Fruit fly (Drosophila melanogaster) whole organism, wandering third instar larva: ENCODE measurements around the gene FER.

Experiments
- Abd-B ChIP-seq: fragments of >200 bp; optimal IDR thresholded peaks from 2 replicates; lab custom pipeline; 2017; ENCODE audit warnings: missing biosample characterization, missing genetic modification characterization
- CG32264 ChIP-seq: fragments of 200-800 bp; sonication (Bioruptor generic); optimal IDR thresholded peaks from 2 replicates; lab custom pipeline; 2016; ENCODE audit warnings: missing biosample characterization, missing genetic modification characterization
- CG9705 ChIP-seq: fragments of 200-800 bp; sonication (Bioruptor generic); optimal IDR thresholded peaks from 2 replicates; lab custom pipeline; 2018; ENCODE audit warnings: missing biosample characterization, mild to moderate bottlenecking, missing genetic modification characterization
- CrebA ChIP-seq: fragments of 200-800 bp; sonication (Bioruptor generic); optimal IDR thresholded peaks from 2 replicates; lab custom pipeline; 2016; ENCODE audit warnings: missing biosample characterization, mild to moderate bottlenecking, missing genetic modification characterization, borderline replicate concordance
- Dfd ChIP-seq: fragments of >200 bp; optimal IDR thresholded peaks from 2 replicates; lab custom pipeline; 2017; ENCODE audit warnings: missing biosample characterization, missing genetic modification characterization
- Dif ChIP-seq: fragments of 200-275, 200-300 bp; sonication (Bioruptor generic); optimal IDR thresholded peaks from 2 replicates; lab custom pipeline; 2018; ENCODE audit warnings: missing biosample characterization, missing genetic modification characterization; ENCODE audit not compliant: partially characterized antibody
- GATAd ChIP-seq: sonication (Bioruptor generic); optimal IDR thresholded peaks from 2 replicates; lab custom pipeline; 2016; ENCODE audit warnings: missing biosample characterization, missing genetic modification characterization
- HLH106 ChIP-seq: fragments of 200-800 bp; optimal IDR thresholded peaks from 3 replicates; lab custom pipeline; 2019; ENCODE audit warnings: missing biosample characterization, mild to moderate bottlenecking, missing genetic modification characterization, moderate library complexity
- Hnf4 ChIP-seq: fragments of 200-800 bp; sonication (Bioruptor generic); optimal IDR thresholded peaks from 2 replicates; lab custom pipeline; 2016; ENCODE audit warnings: missing biosample characterization, mild to moderate bottlenecking, missing genetic modification characterization
- Hr78 ChIP-seq: fragments of >200 bp; optimal IDR thresholded peaks from 2 replicates; lab custom pipeline; 2017; ENCODE audit warnings: missing biosample characterization, missing genetic modification characterization
- Hr83 ChIP-seq: fragments of 200-300 bp; sonication (Bioruptor generic); optimal IDR thresholded peaks from 2 replicates; lab custom pipeline; 2016; ENCODE audit warnings: missing biosample characterization, mild to moderate bottlenecking, missing genetic modification characterization, moderate library complexity; ENCODE audit not compliant: poor library complexity, severe bottlenecking
- Jra ChIP-seq: sonication (Bioruptor generic); optimal IDR thresholded peaks from 2 replicates; lab custom pipeline; 2016; ENCODE audit warnings: missing biosample characterization, missing genetic modification characterization
- Mio ChIP-seq: sonication (Bioruptor generic); optimal IDR thresholded peaks from 2 replicates; lab custom pipeline; 2016; ENCODE audit warnings: missing biosample characterization, missing genetic modification characterization
- Myc ChIP-seq: fragments of >200 bp; optimal IDR thresholded peaks from 2 replicates; lab custom pipeline; 2017
- N ChIP-seq: fragments of >200 bp; optimal IDR thresholded peaks from 2 replicates; lab custom pipeline; 2018; ENCODE audit warnings: missing biosample characterization, missing external identifiers, missing genetic modification characterization
- OdsH ChIP-seq: fragments of 200-800 bp; sonication (Bioruptor generic); optimal IDR thresholded peaks from 2 replicates; lab custom pipeline; 2016; ENCODE audit warnings: missing biosample characterization, mild to moderate bottlenecking, missing genetic modification characterization
- Rel ChIP-seq, 2 experiments: fragments of 200-800 bp; sonication (Bioruptor generic) in 1 of 2; optimal IDR thresholded peaks; 2 replicates in 1 of 2; 3 replicates in 1 of 2; lab custom pipeline; 2016 to 2019; ENCODE audit warnings: mild to moderate bottlenecking in 2 of 2, missing biosample characterization in 2 of 2, missing genetic modification characterization in 2 of 2, moderate library complexity in 1 of 2
- Sp1 ChIP-seq: fragments of 200-800 bp; sonication (Bioruptor generic); optimal IDR thresholded peaks from 3 replicates; lab custom pipeline; 2019; ENCODE audit warnings: missing biosample characterization, mild to moderate bottlenecking, missing genetic modification characterization, moderate library complexity
- Vsx2 ChIP-seq: fragments of 200-300, 225-300 bp; sonication (Bioruptor generic); optimal IDR thresholded peaks from 2 replicates; lab custom pipeline; 2018; ENCODE audit warnings: missing biosample characterization, missing genetic modification characterization; ENCODE audit not compliant: partially characterized antibody
- br ChIP-seq: fragments of 200-800 bp; sonication (Bioruptor generic); optimal IDR thresholded peaks from 2 replicates; lab custom pipeline; 2016; ENCODE audit warnings: missing biosample characterization, missing genetic modification characterization
- brk ChIP-seq: fragments of 200-800 bp; sonication (Bioruptor generic); optimal IDR thresholded peaks from 2 replicates; lab custom pipeline; 2016; ENCODE audit warnings: missing biosample characterization, mild to moderate bottlenecking, missing genetic modification characterization
- dl ChIP-seq, 2 experiments: fragments of 175-275, 200-275 bp in 1 of 2; fragments of 200-275 bp in 1 of 2; sonication (Bioruptor generic); optimal IDR thresholded peaks; lab custom pipeline; 2018; ENCODE audit warnings: mild to moderate bottlenecking in 2 of 2, missing biosample characterization in 2 of 2, missing genetic modification characterization in 2 of 2, moderate library complexity in 2 of 2; ENCODE audit not compliant: partially characterized antibody in 2 of 2, insufficient read depth in 1 of 2
- dmrt93B ChIP-seq: fragments of 200-800 bp; sonication (Bioruptor generic); optimal IDR thresholded peaks from 2 replicates; lab custom pipeline; 2018; ENCODE audit warnings: missing biosample characterization, mild to moderate bottlenecking, missing genetic modification characterization
- dsf ChIP-seq: sonication (Bioruptor generic); optimal IDR thresholded peaks from 2 replicates; lab custom pipeline; 2016; ENCODE audit warnings: missing biosample characterization, missing genetic modification characterization, borderline replicate concordance
- ey ChIP-seq: fragments of 200-800 bp; sonication (Bioruptor generic); optimal IDR thresholded peaks from 2 replicates; lab custom pipeline; 2016; ENCODE audit warnings: missing biosample characterization, missing genetic modification characterization
- foxo ChIP-seq, 2 experiments: fragments of 200-800 bp; sonication (Bioruptor generic); optimal IDR thresholded peaks; 2 replicates in 1 of 2; 3 replicates in 1 of 2; lab custom pipeline; 2016 to 2017; ENCODE audit warnings: missing biosample characterization in 2 of 2, missing genetic modification characterization in 2 of 2
- fru ChIP-seq: fragments of 200-800 bp; sonication (Bioruptor generic); optimal IDR thresholded peaks from 3 replicates; lab custom pipeline; 2016; ENCODE audit warnings: missing biosample characterization, mild to moderate bottlenecking, missing genetic modification characterization
- h ChIP-seq: fragments of 200-800 bp; sonication (Bioruptor generic); optimal IDR thresholded peaks from 3 replicates; lab custom pipeline; 2016; ENCODE audit warnings: missing biosample characterization, mild to moderate bottlenecking, missing genetic modification characterization
- jim ChIP-seq: fragments of 175-275, 200-325 bp; sonication (Bioruptor generic); optimal IDR thresholded peaks from 2 replicates; lab custom pipeline; 2016; ENCODE audit warnings: missing biosample characterization, mild to moderate bottlenecking, missing genetic modification characterization
- lola ChIP-seq: fragments of >200 bp; optimal IDR thresholded peaks from 2 replicates; lab custom pipeline; 2017; ENCODE audit warnings: missing biosample characterization, missing genetic modification characterization
- pan ChIP-seq: fragments of >200 bp; optimal IDR thresholded peaks from 2 replicates; lab custom pipeline; 2017
- psq ChIP-seq: fragments of 200-800 bp; sonication (Bioruptor generic); optimal IDR thresholded peaks from 3 replicates; lab custom pipeline; 2017; ENCODE audit warnings: missing biosample characterization, mild to moderate bottlenecking, missing genetic modification characterization, moderate library complexity
- rgr ChIP-seq: fragments of 200-800 bp; sonication (Bioruptor generic); optimal IDR thresholded peaks from 3 replicates; lab custom pipeline; 2016; ENCODE audit warnings: missing biosample characterization, mild to moderate bottlenecking, missing genetic modification characterization
- sage ChIP-seq: fragments of 200-800 bp; sonication (Bioruptor generic); optimal IDR thresholded peaks from 2 replicates; lab custom pipeline; 2016; ENCODE audit warnings: missing biosample characterization, mild to moderate bottlenecking, missing genetic modification characterization
- sv ChIP-seq: fragments of 200-800 bp; sonication (Bioruptor generic); optimal IDR thresholded peaks from 3 replicates; lab custom pipeline; 2016; ENCODE audit warnings: missing biosample characterization, missing genetic modification characterization
- tai ChIP-seq: sonication (Bioruptor generic); optimal IDR thresholded peaks from 2 replicates; lab custom pipeline; 2016; ENCODE audit warnings: missing biosample characterization, missing genetic modification characterization
- usp ChIP-seq: fragments of >200 bp; optimal IDR thresholded peaks from 2 replicates; lab custom pipeline; 2017; ENCODE audit warnings: missing biosample characterization, missing genetic modification characterization
- woc ChIP-seq: sonication (Bioruptor generic); optimal IDR thresholded peaks from 2 replicates; lab custom pipeline; 2016; ENCODE audit warnings: missing biosample characterization, mild to moderate bottlenecking, missing genetic modification characterization

The FER gene

dm6 chr3R:9419300-9419652 is 24.9 kb upstream of the FER start (continued):
- TF ChIP-seq jim (GFP tag; lab: Kevin White, UChicago) (no peak), pan (lab: Kevin White, UChicago) (no peak), Hr83 (GFP tag; lab: Kevin White, UChicago) (peak; percentile 66), dsf (GFP tag; lab: Kevin White, UChicago) (no peak)

- TF ChIP-seq Sp1 (GFP tag; lab: Kevin White, UChicago) (no peak), br (GFP tag; lab: Kevin White, UChicago) (no peak), Dif (GFP tag; lab: Kevin White, UChicago) (peak; percentile 77), HLH106 (tag; lab: Kevin White, UChicago) (no peak), tai (GFP tag; lab: Kevin White, UChicago) (no peak), foxo (GFP tag; optimal IDR thresholded peaks at IDR 0.05; lab: Kevin White, UChicago) (no peak), Jra (no peak), Hnf4 (GFP tag; lab: Kevin White, UChicago) (no peak), sage (peak; percentile 65), brk (GFP tag; lab: Kevin White, UChicago) (no peak), dmrt93B (GFP tag; lab: Kevin White, UChicago) (no peak), rgr (GFP tag; lab: Kevin White, UChicago) (no peak), Abd-B (GFP tag; lab: Kevin White, UChicago) (no peak), pan (lab: Kevin White, UChicago) (no peak), CG32264 (GFP tag; lab: Kevin White, UChicago) (no peak), GATAd (GFP tag; lab: Kevin White, UChicago) (no peak), Hr83 (GFP tag; lab: Kevin White, UChicago) (no peak), dl (GFP tag; optimal IDR thresholded peaks at IDR 0.05; lab: Kevin White, UChicago; ENCODE audit: insufficient read depth in 1 of 2, partially characterized antibody in 2 of 2) (peak in 1 of 2 experiments; percentile 50), psq (GFP tag; lab: Kevin White, UChicago) (peak; percentile 58), jim (GFP tag; lab: Kevin White, UChicago) (no peak), N (GFP tag; lab: Kevin White, UChicago) (peak; percentile 39), Rel (GFP tag; optimal IDR thresholded peaks at IDR 0.05; lab: Kevin White, UChicago) (no peak), Rel (tag; optimal IDR thresholded peaks at IDR 0.05; lab: Kevin White, UChicago) (no peak), OdsH (GFP tag; lab: Kevin White, UChicago) (no peak), Vsx2 (GFP tag; lab: Kevin White, UChicago) (no peak), Hr78 (GFP tag; lab: Kevin White, UChicago) (no peak), dsf (GFP tag; lab: Kevin White, UChicago) (no peak), sv (no peak), fru (no peak), lola (GFP tag; lab: Kevin White, UChicago) (no peak), woc (no peak), Mio (no peak), CG9705 (no peak), Myc (lab: Kevin White, UChicago) (no peak), Dfd (GFP tag; lab: Kevin White, UChicago) (no peak), CrebA (GFP tag; lab: Kevin White, UChicago) (no peak), ey (GFP tag; lab: Kevin White, UChicago) (no peak), usp (GFP tag; lab: Kevin White, UChicago) (no peak), h (GFP tag; lab: Kevin White, UChicago) (peak; percentile 12)
Measured at dm6 chr3R:9418373-9419299, 24.3 kb upstream of the FER start.
